Worm (Caenorhabditis elegans): ENCODE measurements around the gene clec-232.

DNA sequence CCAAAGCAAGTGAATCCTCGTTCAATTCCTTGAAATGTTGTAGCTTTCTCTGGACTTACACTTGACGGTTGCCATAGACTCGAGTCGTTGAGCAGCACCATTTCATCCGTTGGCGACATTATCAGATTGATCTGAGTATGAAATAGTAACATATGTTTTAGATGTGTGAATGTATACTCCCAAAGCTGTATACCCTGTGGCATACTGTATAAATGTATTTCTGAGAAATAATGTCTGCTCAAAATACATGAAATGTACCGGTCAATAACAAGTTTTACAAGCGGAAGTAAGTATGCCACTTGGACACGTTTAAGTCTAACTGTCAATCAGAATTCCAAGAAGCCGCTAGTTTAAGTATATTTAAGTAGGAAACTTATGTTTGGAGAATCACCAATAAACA lies 33.6 kb downstream of the clec-232 start, which contains the start of gene str-233:
- TF ChIP-seq mes-4 (tag; optimal IDR thresholded peaks at IDR 0.05) (no peak), rpc-1 (optimal IDR thresholded peaks at IDR 0.05) (no peak), rpc-1 (tag; optimal IDR thresholded peaks at IDR 0.05) (no peak), unc-62 (GFP tag; optimal IDR thresholded peaks at IDR 0.05) (no peak), ama-1 (optimal IDR thresholded peaks at IDR 0.05) (no peak), ama-1 (GFP tag; optimal IDR thresholded peaks at IDR 0.05) (no peak), snpc-4 (GFP tag; optimal IDR thresholded peaks at IDR 0.05) (no peak), snpc-4 (tag; optimal IDR thresholded peaks at IDR 0.05) (no peak), sea-2 (GFP tag; IDR thresholded peaks at IDR 0.05) (no peak), hrde-1 (tag; optimal IDR thresholded peaks at IDR 0.05; ENCODE audit: borderline replicate concordance) (no peak), madf-10 (tag; optimal IDR thresholded peaks at IDR 0.05) (no peak), lin-26 (GFP tag; IDR thresholded peaks at IDR 0.05) (no peak), B0336.3 (GFP tag; IDR thresholded peaks at IDR 0.05) (no peak), unc-130 (GFP tag; optimal IDR thresholded peaks at IDR 0.05) (no peak), sptf-2 (GFP tag; optimal IDR thresholded peaks at IDR 0.05) (no peak), F23B12.7 (tag; optimal IDR thresholded peaks at IDR 0.05; ENCODE audit: insufficient read depth) (no peak)

Data from whole organism, young adult.